Worm (Caenorhabditis elegans) whole organism, mixed stage, embryonic: ENCODE results near the gene lrr-1.

ENCODE experiments used
- M03D4.4 ChIP-seq: sonication (generic microtip); optimal IDR thresholded peaks from 2 replicates; lab custom pipeline; 2017; ENCODE audit warnings: mild to moderate bottlenecking, missing genetic modification characterization, missing compliant biosample characterization
- bed-3 ChIP-seq: fragments of 200-800 bp; sonication (Bioruptor generic); optimal IDR thresholded peaks from 3 replicates; lab custom pipeline; 2018; ENCODE audit warnings: mild to moderate bottlenecking, missing genetic modification characterization, moderate library complexity, missing compliant biosample characterization
- blmp-1 ChIP-seq: fragments of 150-350 bp; optimal IDR thresholded peaks from 2 replicates; lab custom pipeline; 2014; ENCODE audit warnings: missing biosample characterization, missing genetic modification characterization
- ceh-39 ChIP-seq: fragments of 150-350 bp; optimal IDR thresholded peaks from 2 replicates; lab custom pipeline; 2014; ENCODE audit warnings: missing biosample characterization, missing genetic modification characterization
- ceh-43 ChIP-seq: fragments of 200-800 bp; sonication (Bioruptor generic); optimal IDR thresholded peaks from 2 replicates; lab custom pipeline; 2018; ENCODE audit warnings: mild to moderate bottlenecking, missing genetic modification characterization, moderate library complexity, missing compliant biosample characterization
- ceh-83 ChIP-seq: fragments of 200-800 bp; sonication (Bioruptor generic); optimal IDR thresholded peaks from 2 replicates; lab custom pipeline; 2018; ENCODE audit warnings: mild to moderate bottlenecking, missing genetic modification characterization, missing compliant biosample characterization
- ces-1 ChIP-seq: fragments of 150-350 bp; optimal IDR thresholded peaks from 2 replicates; lab custom pipeline; 2014; ENCODE audit warnings: missing biosample characterization, missing genetic modification reagents, missing genetic modification characterization
- cnd-1 ChIP-seq: fragments of 200-800 bp; sonication (Bioruptor generic); optimal IDR thresholded peaks from 2 replicates; lab custom pipeline; 2018; ENCODE audit warnings: mild to moderate bottlenecking, missing genetic modification characterization, missing compliant biosample characterization
- drap-1 ChIP-seq: fragments of 200-800 bp; sonication (Bioruptor generic); optimal IDR thresholded peaks from 3 replicates; lab custom pipeline; 2018; ENCODE audit warnings: mild to moderate bottlenecking, missing genetic modification characterization, missing compliant biosample characterization
- elt-3 ChIP-seq: fragments of 150-350 bp; optimal IDR thresholded peaks from 2 replicates; lab custom pipeline; 2014; ENCODE audit warnings: missing biosample characterization, missing genetic modification characterization
- flh-1 ChIP-seq: fragments of 200-800 bp; sonication (Bioruptor generic); optimal IDR thresholded peaks from 2 replicates; lab custom pipeline; 2018; ENCODE audit warnings: mild to moderate bottlenecking, missing genetic modification characterization, moderate library complexity, missing compliant biosample characterization
- ham-2 ChIP-seq: fragments of 200-800 bp; sonication (Bioruptor generic); optimal IDR thresholded peaks from 2 replicates; lab custom pipeline; 2018; ENCODE audit warnings: mild to moderate bottlenecking, missing genetic modification characterization, missing compliant biosample characterization
- hlh-1 ChIP-seq: fragments of 150-350 bp; optimal IDR thresholded peaks from 2 replicates; lab custom pipeline; 2014; ENCODE audit warnings: missing biosample characterization, missing genetic modification reagents, missing genetic modification characterization
- lin-13 ChIP-seq: fragments of 150-350 bp; optimal IDR thresholded peaks from 2 replicates; lab custom pipeline; 2014; ENCODE audit warnings: missing biosample characterization, missing genetic modification characterization
- lin-32 ChIP-seq: fragments of 200-800 bp; sonication (Bioruptor generic); optimal IDR thresholded peaks from 2 replicates; lab custom pipeline; 2018; ENCODE audit warnings: mild to moderate bottlenecking, missing genetic modification characterization, missing compliant biosample characterization
- lsy-2 ChIP-seq: fragments of 150-350 bp; optimal IDR thresholded peaks from 2 replicates; lab custom pipeline; 2014; ENCODE audit warnings: missing biosample characterization, missing genetic modification characterization
- mab-5 ChIP-seq: fragments of 150-350 bp; optimal IDR thresholded peaks from 2 replicates; lab custom pipeline; 2014; ENCODE audit warnings: missing biosample characterization, missing genetic modification characterization
- mep-1 ChIP-seq: fragments of 150-350 bp; optimal IDR thresholded peaks from 2 replicates; lab custom pipeline; 2017; ENCODE audit warnings: missing biosample characterization, missing genetic modification reagents, missing genetic modification characterization, inconsistent platforms
- mls-2 ChIP-seq: sonication (generic microtip); optimal IDR thresholded peaks from 2 replicates; lab custom pipeline; 2016; ENCODE audit warnings: mild to moderate bottlenecking, missing genetic modification characterization, moderate library complexity, missing compliant biosample characterization
- nhr-12 ChIP-seq: fragments of 150-350 bp; optimal IDR thresholded peaks from 2 replicates; lab custom pipeline; 2014; ENCODE audit warnings: missing biosample characterization, missing genetic modification characterization
- nhr-2 ChIP-seq: fragments of 150-350 bp; optimal IDR thresholded peaks from 2 replicates; lab custom pipeline; 2014; ENCODE audit warnings: missing biosample characterization, missing genetic modification characterization
- nhr-237 ChIP-seq: fragments of 150-350 bp; optimal IDR thresholded peaks from 2 replicates; lab custom pipeline; 2014; ENCODE audit warnings: missing biosample characterization, missing genetic modification characterization
- nhr-76 ChIP-seq: sonication (generic microtip); optimal IDR thresholded peaks from 2 replicates; lab custom pipeline; 2017; ENCODE audit warnings: missing biosample characterization, missing genetic modification characterization
- pha-4 ChIP-seq: fragments of 150-350 bp; optimal IDR thresholded peaks from 2 replicates; lab custom pipeline; 2018; ENCODE audit warnings: missing biosample characterization, missing genetic modification reagents, missing genetic modification characterization
- sem-2 ChIP-seq: fragments of 200-800 bp; sonication (Bioruptor generic); optimal IDR thresholded peaks from 2 replicates; lab custom pipeline; 2018; ENCODE audit warnings: mild to moderate bottlenecking, missing genetic modification characterization, missing compliant biosample characterization
- snpc-4 ChIP-seq: fragments of 150-350 bp; optimal IDR thresholded peaks from 2 replicates; lab custom pipeline; 2014; ENCODE audit warnings: missing biosample characterization, missing genetic modification characterization
- sptf-1 ChIP-seq: sonication (generic microtip); optimal IDR thresholded peaks from 2 replicates; lab custom pipeline; 2017; ENCODE audit warnings: mild to moderate bottlenecking, missing genetic modification characterization, moderate library complexity, missing compliant biosample characterization
- tbx-8 ChIP-seq: fragments of 200-800 bp; sonication (Bioruptor generic); optimal IDR thresholded peaks from 2 replicates; lab custom pipeline; 2018; ENCODE audit warnings: mild to moderate bottlenecking, missing genetic modification characterization, moderate library complexity, missing compliant biosample characterization
- unc-39 ChIP-seq: fragments of 150-350 bp; optimal IDR thresholded peaks from 2 replicates; lab custom pipeline; 2014; ENCODE audit warnings: missing biosample characterization, missing genetic modification characterization
- zip-8 ChIP-seq: fragments of 150-350 bp; optimal IDR thresholded peaks from 2 replicates; lab custom pipeline; 2014; ENCODE audit warnings: missing biosample characterization, missing genetic modification characterization
- ztf-11 ChIP-seq: fragments of 150-350 bp; optimal IDR thresholded peaks from 2 replicates; lab custom pipeline; 2014; ENCODE audit warnings: missing biosample characterization, missing genetic modification characterization

Gene lrr-1

ce11 chrII:5071265-5071664, 35.0 kb upstream of the lrr-1 start, which contains the start of gene C27A2.7:
Gene C27A2.7 (minus strand): TSS chrII:5071365.
- TF ChIP-seq lin-13 (tag; lab: Kevin White, UChicago) (no peak), elt-3 (tag; lab: Kevin White, UChicago) (no peak), flh-1 (GFP tag; lab: Kevin White, UChicago) (no peak), bed-3 (no peak), lin-32 (GFP tag; lab: Kevin White, UChicago) (no peak), sptf-1 (tag; lab: Kevin White, UChicago) (no peak), blmp-1 (tag; lab: Kevin White, UChicago) (no peak), unc-39 (tag; lab: Kevin White, UChicago) (no peak), nhr-76 (tag; lab: Kevin White, UChicago) (no peak), nhr-2 (tag; lab: Kevin White, UChicago) (no peak), ces-1 (GFP tag; lab: Kevin White, UChicago) (no peak), ztf-11 (tag; lab: Kevin White, UChicago) (no peak), ceh-43 (GFP tag; lab: Kevin White, UChicago) (no peak), mls-2 (tag; lab: Kevin White, UChicago) (no peak), M03D4.4 (no peak), ham-2 (no peak), ceh-39 (tag; lab: Kevin White, UChicago) (no peak)

- no peak for TF ChIP-seq drap-1
- no peak for TF ChIP-seq nhr-237 (tag; lab: Kevin White, UChicago)
- TF ChIP-seq hlh-1 (tag; lab: Kevin White, UChicago), result no peak
- TF ChIP-seq pha-4 (tag; lab: Kevin White, UChicago), result no peak
- TF ChIP-seq snpc-4 (tag; lab: Kevin White, UChicago), result no peak
- TF ChIP-seq nhr-2 (tag; lab: Kevin White, UChicago), result no peak
- TF ChIP-seq lsy-2, result no peak
- TF ChIP-seq sptf-1 (tag; lab: Kevin White, UChicago), result no peak
- no peak for TF ChIP-seq ces-1 (GFP tag; lab: Kevin White, UChicago)
Observed at ce11 chrII:5069525-5069924, 33.3 kb upstream of the lrr-1 start, which contains the start of gene idpb-2. Gene idpb-2 (minus strand): TSS chrII:5069625.

- TF ChIP-seq bed-3 (no peak), ceh-43 (GFP tag; lab: Kevin White, UChicago) (no peak), cnd-1 (tag; lab: Kevin White, UChicago) (no peak), nhr-12 (tag; lab: Kevin White, UChicago) (no peak), sptf-1 (tag; lab: Kevin White, UChicago) (no peak), nhr-2 (tag; lab: Kevin White, UChicago) (no peak), M03D4.4 (no peak), lsy-2 (no peak), ceh-83 (no peak), elt-3 (tag; lab: Kevin White, UChicago) (no peak), unc-39 (tag; lab: Kevin White, UChicago) (no peak), sem-2 (GFP tag; lab: Kevin White, UChicago) (no peak)
Observed at ce11 chrII:5067927-5068326, 31.7 kb upstream of the lrr-1 start, which contains the start of gene C27A2.8. Gene C27A2.8 (minus strand): TSS chrII:5068043.

ce11 chrII:5066967-5067366, 30.7 kb upstream of the lrr-1 start:
- TF ChIP-seq bed-3, result no peak
- TF ChIP-seq nhr-76 (tag; lab: Kevin White, UChicago), result no peak
- TF ChIP-seq mab-5 (tag; lab: Kevin White, UChicago), result no peak
- no peak for TF ChIP-seq mep-1 (tag; lab: Kevin White, UChicago)
- no peak for TF ChIP-seq tbx-8 (GFP tag; lab: Kevin White, UChicago)
- TF ChIP-seq nhr-237 (tag; lab: Kevin White, UChicago), result no peak
- no peak for TF ChIP-seq pha-4 (tag; lab: Kevin White, UChicago)
- no peak for TF ChIP-seq ceh-39 (tag; lab: Kevin White, UChicago)
- TF ChIP-seq ces-1 (GFP tag; lab: Kevin White, UChicago), result no peak
- TF ChIP-seq nhr-12 (tag; lab: Kevin White, UChicago), result no peak
- TF ChIP-seq zip-8 (tag; lab: Kevin White, UChicago), result no peak
- TF ChIP-seq ceh-83, result no peak
- no peak for TF ChIP-seq cnd-1 (tag; lab: Kevin White, UChicago)
- no peak for TF ChIP-seq sptf-1 (tag; lab: Kevin White, UChicago)
- TF ChIP-seq lin-32 (GFP tag; lab: Kevin White, UChicago), result no peak
- no peak for TF ChIP-seq flh-1 (GFP tag; lab: Kevin White, UChicago)
- TF ChIP-seq hlh-1 (tag; lab: Kevin White, UChicago), result no peak
- TF ChIP-seq nhr-2 (tag; lab: Kevin White, UChicago), result no peak
- no peak for TF ChIP-seq ztf-11 (tag; lab: Kevin White, UChicago)
- TF ChIP-seq drap-1, result no peak
- TF ChIP-seq, all 35 proteins: peak for 0
